Fruit fly (Drosophila melanogaster): Measurements from ENCODE around the gene CG2246.

CG2246 gene

DNA sequence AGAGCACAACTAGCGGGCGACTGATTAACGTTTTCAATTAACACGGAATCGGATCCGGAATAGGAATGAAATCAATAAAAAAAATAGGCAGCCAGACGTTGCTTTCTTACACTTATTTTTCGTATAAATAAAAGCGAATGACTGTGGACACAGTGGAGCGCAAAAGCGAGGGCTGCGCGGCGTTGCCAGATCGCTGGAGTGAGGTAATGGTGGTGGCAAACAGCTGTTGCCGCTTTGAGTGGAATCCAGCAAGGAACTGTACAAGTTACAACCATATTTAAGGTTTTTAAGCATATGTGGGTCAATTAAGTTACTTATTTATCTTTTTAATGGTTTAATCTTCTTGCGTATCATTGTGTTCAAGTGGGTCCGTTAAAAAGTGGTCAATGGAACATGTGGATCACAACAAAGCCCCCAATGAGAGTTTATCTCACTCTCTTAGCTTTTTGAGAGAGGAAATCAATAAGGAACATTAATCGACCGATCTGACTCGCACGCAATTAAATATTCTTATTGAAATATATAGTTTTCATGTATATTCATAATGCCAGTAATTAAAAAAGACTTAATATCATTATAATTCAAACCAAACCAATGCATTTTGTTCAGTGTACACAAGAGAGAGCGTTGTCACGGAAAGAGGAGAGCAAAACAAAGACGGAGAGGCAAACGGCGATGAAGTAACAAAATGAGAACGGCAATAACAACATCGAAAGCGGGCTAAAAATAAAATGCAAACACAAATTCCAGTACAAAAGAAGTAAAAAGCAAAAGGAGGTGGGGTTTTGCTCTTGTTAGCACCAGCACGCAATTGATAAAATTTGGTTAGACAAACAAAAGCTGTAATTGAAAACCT is 907 bp downstream of the CG2246 start (continued):
- TF ChIP-seq CG6175 (GFP tag; IDR thresholded peaks at IDR 0.05) (peak; percentile 86), bcd (GFP tag; optimal IDR thresholded peaks at IDR 0.05) (peak; percentile 89), CG15269 (tag; optimal IDR thresholded peaks at IDR 0.05) (peak; percentile 90), MBD-R2 (GFP tag; IDR thresholded peaks at IDR 0.05) (peak; percentile 68; the same call in 1 of the 2 replicates), Sox100B (GFP tag; optimal IDR thresholded peaks at IDR 0.05) (peak; percentile 88), CG9727 (GFP tag; optimal IDR thresholded peaks at IDR 0.05) (peak; percentile 92), CG7372 (GFP tag; IDR thresholded peaks at IDR 0.05) (peak; percentile 86), luna (GFP tag; optimal IDR thresholded peaks at IDR 0.05) (peak; percentile 62), ewg (GFP tag; optimal IDR thresholded peaks at IDR 0.05) (peak; percentile 78), CG14860 (GFP tag; IDR thresholded peaks at IDR 0.05; ENCODE audit: partially characterized antibody) (no peak), CG8290 (GFP tag; optimal IDR thresholded peaks at IDR 0.05) (peak; percentile 79), CG8290 (tag; optimal IDR thresholded peaks at IDR 0.05) (peak in 1 of 2 experiments; percentile 80), CG12744 (GFP tag; optimal IDR thresholded peaks at IDR 0.05) (peak; percentile 89), cato (GFP tag; optimal IDR thresholded peaks at IDR 0.05; ENCODE audit: borderline replicate concordance) (peak; percentile 86), CG13624 (GFP tag; optimal IDR thresholded peaks at IDR 0.05) (peak; percentile 70), Awh (GFP tag; IDR thresholded peaks at IDR 0.05) (peak; percentile 97), CG43689 (GFP tag; IDR thresholded peaks at IDR 0.05) (peak; percentile 91), Mrtf (GFP tag; IDR thresholded peaks at IDR 0.05) (peak; percentile 87), wek (GFP tag; optimal IDR thresholded peaks at IDR 0.05) (peak; percentile 73), Sin3A (optimal IDR thresholded peaks at IDR 0.05) (no peak), croc (GFP tag; conservative IDR thresholded peaks at IDR 0.05) (peak; percentile 72), corto (GFP tag; optimal IDR thresholded peaks at IDR 0.05) (peak; percentile 79), Dref (GFP tag; IDR thresholded peaks at IDR 0.05) (no peak), salm (tag; optimal IDR thresholded peaks at IDR 0.05) (peak; percentile 87), CG9215 (GFP tag; IDR thresholded peaks at IDR 0.05) (peak; percentile 76), C15 (GFP tag; IDR thresholded peaks at IDR 0.05) (peak; percentile 89), Jarid2 (GFP tag; optimal IDR thresholded peaks at IDR 0.05) (peak; percentile 58), pros (GFP tag; optimal IDR thresholded peaks at IDR 0.05) (no peak), Chrac-16 (GFP tag; optimal IDR thresholded peaks at IDR 0.05) (peak; percentile 87), CG14441 (GFP tag; IDR thresholded peaks at IDR 0.05) (peak; percentile 93), chm (GFP tag; IDR thresholded peaks at IDR 0.05) (peak; percentile 97), slou (GFP tag; optimal IDR thresholded peaks at IDR 0.05) (peak; percentile 70), Dp (GFP tag; optimal IDR thresholded peaks at IDR 0.05) (no peak), CG10209 (GFP tag; optimal IDR thresholded peaks at IDR 0.05) (peak; percentile 87), Deaf1 (tag; optimal IDR thresholded peaks at IDR 0.05) (peak; percentile 67), nerfin-1 (tag; optimal IDR thresholded peaks at IDR 0.05) (peak; percentile 76), CG3281 (GFP tag; optimal IDR thresholded peaks at IDR 0.05) (peak; percentile 92), Antp (GFP tag; optimal IDR thresholded peaks at IDR 0.05) (peak; percentile 72), Fer2 (tag; optimal IDR thresholded peaks at IDR 0.05) (peak; percentile 73), trh (GFP tag; optimal IDR thresholded peaks at IDR 0.05) (peak; percentile 89), CG2120 (GFP tag; optimal IDR thresholded peaks at IDR 0.05) (peak; percentile 94), exex (tag; optimal IDR thresholded peaks at IDR 0.05) (peak; percentile 31), chinmo (GFP tag; IDR thresholded peaks at IDR 0.05; ENCODE audit: partially characterized antibody) (peak; percentile 52; the same call in 1 of the 4 replicates), Fer3 (tag; optimal IDR thresholded peaks at IDR 0.05) (peak; percentile 89), NC2β (GFP tag; optimal IDR thresholded peaks at IDR 0.05) (peak; percentile 91), sc (optimal IDR thresholded peaks at IDR 0.05) (no peak), sc (GFP tag; optimal IDR thresholded peaks at IDR 0.05) (peak; percentile 80), slp2 (GFP tag; optimal IDR thresholded peaks at IDR 0.05) (peak; percentile 82), BtbVII (GFP tag; optimal IDR thresholded peaks at IDR 0.05) (peak; percentile 88), gsb (GFP tag; IDR thresholded peaks at IDR 0.05) (peak; percentile 85)

Data from whole organism, embryonic.